Worm (Caenorhabditis elegans) whole organism, L1 larva: ENCODE results near the gene idpp-8.
A peak's percentile ranks its signal among the peaks of the same experiment; 100 is the strongest.

Experiments used
- C04F5.9 ChIP-seq: sonication (generic microtip); optimal IDR thresholded peaks from 2 replicates; lab custom pipeline; 2016; ENCODE audit warnings: missing genetic modification characterization, missing compliant biosample characterization
- C16A3.4 ChIP-seq: fragments of 150-350 bp; optimal IDR thresholded peaks from 2 replicates; lab custom pipeline; 2014; ENCODE audit warnings: missing biosample characterization, missing genetic modification characterization
- F16B12.6 ChIP-seq: fragments of 150-350 bp; optimal IDR thresholded peaks from 2 replicates; lab custom pipeline; 2014; ENCODE audit warnings: missing biosample characterization, missing genetic modification characterization
- Y116A8C.19 ChIP-seq: sonication (generic microtip); optimal IDR thresholded peaks from 2 replicates; lab custom pipeline; 2016; ENCODE audit warnings: missing compliant biosample characterization, missing genetic modification characterization, borderline replicate concordance
- aly-2 ChIP-seq: fragments of 150-350 bp; optimal IDR thresholded peaks from 2 replicates; lab custom pipeline; 2014; ENCODE audit warnings: missing biosample characterization, missing genetic modification characterization
- ama-1 ChIP-seq: fragments of 150-350 bp; optimal IDR thresholded peaks from 2 replicates; lab custom pipeline; 2014
- blmp-1 ChIP-seq: fragments of 150-350 bp; optimal IDR thresholded peaks from 2 replicates; lab custom pipeline; 2014; ENCODE audit warnings: missing biosample characterization, missing genetic modification characterization
- ceh-8 ChIP-seq: fragments of 200-800 bp; sonication (Bioruptor generic); optimal IDR thresholded peaks from 2 replicates; lab custom pipeline; 2018; ENCODE audit warnings: mild to moderate bottlenecking, missing genetic modification characterization, moderate library complexity, missing compliant biosample characterization
- ceh-82 ChIP-seq, 3 experiments: fragments of 150-350 bp in 1 of 3; sonication (generic microtip) in 2 of 3; optimal IDR thresholded peaks; 2 replicates each; lab custom pipeline; 2014 to 2017; ENCODE audit warnings: missing biosample characterization in 3 of 3, missing genetic modification characterization in 3 of 3
- dpl-1 ChIP-seq, 3 experiments: fragments of 150-350 bp in 2 of 3; sonication (generic microtip) in 1 of 3; optimal IDR thresholded peaks; 2 replicates each; lab custom pipeline; 2014 to 2017; ENCODE audit warnings: missing biosample characterization in 3 of 3, missing genetic modification characterization in 3 of 3, missing genetic modification reagents in 3 of 3
- efl-1 ChIP-seq, 4 experiments: fragments of 150-350 bp; optimal IDR thresholded peaks in 3 of 4; peaks in 1 of 4; 1 replicate in 1 of 4; 2 replicates in 3 of 4; lab custom pipeline; 2014; ENCODE audit warnings: missing biosample characterization in 2 of 4, missing genetic modification characterization in 2 of 4, missing genetic modification reagents in 2 of 4
- egl-27 ChIP-seq, 2 experiments: fragments of 150-350 bp in 1 of 2; sonication (generic microtip); optimal IDR thresholded peaks; 3 replicates each; lab custom pipeline; 2017 to 2018; ENCODE audit warnings: missing biosample characterization in 2 of 2, missing genetic modification characterization in 2 of 2, missing genetic modification reagents in 2 of 2
- elt-2 ChIP-seq: sonication (generic microtip); optimal IDR thresholded peaks from 2 replicates; lab custom pipeline; 2016; ENCODE audit warnings: missing genetic modification characterization, mild to moderate bottlenecking, inconsistent platforms, missing compliant biosample characterization, missing genetic modification reagents
- elt-3 ChIP-seq, 6 experiments: fragments of 150-350 bp in 1 of 6; sonication (generic microtip); optimal IDR thresholded peaks; 2 replicates each; lab custom pipeline; 2017 to 2018; ENCODE audit warnings: missing biosample characterization in 6 of 6, missing genetic modification characterization in 6 of 6, inconsistent platforms in 1 of 6
- fkh-4 ChIP-seq: sonication (generic microtip); optimal IDR thresholded peaks from 2 replicates; lab custom pipeline; 2016; ENCODE audit warnings: missing compliant biosample characterization, missing genetic modification characterization, borderline replicate concordance
- fkh-8 ChIP-seq: sonication (generic microtip); optimal IDR thresholded peaks from 2 replicates; lab custom pipeline; 2016; ENCODE audit warnings: mild to moderate bottlenecking, missing genetic modification characterization, missing compliant biosample characterization
- grh-1 ChIP-seq: fragments of 200-800 bp; sonication (Bioruptor generic); IDR thresholded peaks from 2 replicates; pipeline ENCODE4 v1.3.6; 2022; ENCODE audit warnings: missing genetic modification reagents, missing genetic modification characterization, missing compliant biosample characterization
- irx-1 ChIP-seq: sonication (generic microtip); optimal IDR thresholded peaks from 2 replicates; lab custom pipeline; 2016; ENCODE audit warnings: missing genetic modification characterization, missing compliant biosample characterization
- jun-1 ChIP-seq: fragments of 150-350 bp; optimal IDR thresholded peaks from 2 replicates; lab custom pipeline; 2014; ENCODE audit warnings: missing biosample characterization, missing genetic modification reagents, missing genetic modification characterization
- lin-13 ChIP-seq: fragments of 150-350 bp; optimal IDR thresholded peaks from 2 replicates; lab custom pipeline; 2014; ENCODE audit warnings: missing biosample characterization, missing genetic modification reagents, missing genetic modification characterization
- lin-14 ChIP-seq: fragments of 200-800 bp; sonication (Bioruptor generic); optimal IDR thresholded peaks from 2 replicates; lab custom pipeline; 2018; ENCODE audit warnings: mild to moderate bottlenecking, missing genetic modification characterization, moderate library complexity, missing compliant biosample characterization
- lin-15B ChIP-seq: fragments of 150-350 bp; sonication (generic microtip); optimal IDR thresholded peaks from 3 replicates; lab custom pipeline; 2014; ENCODE audit warnings: missing biosample characterization, missing genetic modification characterization
- lin-35 ChIP-seq, 2 experiments: fragments of 150-350 bp; optimal IDR thresholded peaks; 2 replicates each; lab custom pipeline; 2014; ENCODE audit warnings: missing biosample characterization in 2 of 2, missing genetic modification characterization in 2 of 2, missing genetic modification reagents in 2 of 2
- lsy-2 ChIP-seq, 2 experiments: fragments of 150-350 bp; optimal IDR thresholded peaks; 2 replicates each; lab custom pipeline; 2014; ENCODE audit warnings: missing biosample characterization in 2 of 2, missing genetic modification characterization in 2 of 2
- mab-9 ChIP-seq: fragments of 200-800 bp; sonication (Bioruptor generic); IDR thresholded peaks from 2 replicates; pipeline ENCODE4 v1.3.6; 2022; ENCODE audit warnings: missing genetic modification reagents, missing genetic modification characterization, missing compliant biosample characterization
- mef-2 ChIP-seq: fragments of 150-350 bp; optimal IDR thresholded peaks from 2 replicates; lab custom pipeline; 2014; ENCODE audit warnings: missing biosample characterization, missing genetic modification characterization
- mep-1 ChIP-seq: fragments of 150-350 bp; optimal IDR thresholded peaks from 2 replicates; lab custom pipeline; 2014; ENCODE audit warnings: missing biosample characterization, missing genetic modification characterization
- nhr-12 ChIP-seq: sonication (generic microtip); optimal IDR thresholded peaks from 2 replicates; lab custom pipeline; 2017; ENCODE audit warnings: missing biosample characterization, missing genetic modification characterization
- nhr-19 ChIP-seq: fragments of 200-800 bp; sonication (Bioruptor generic); conservative IDR thresholded peaks from 2 replicates; pipeline ENCODE4 v1.3.6; 2022; ENCODE audit warnings: missing genetic modification characterization, missing compliant biosample characterization
- nhr-47 ChIP-seq: sonication (generic microtip); optimal IDR thresholded peaks from 2 replicates; lab custom pipeline; 2016; ENCODE audit warnings: mild to moderate bottlenecking, missing genetic modification characterization, moderate library complexity, missing compliant biosample characterization
- nhr-71 ChIP-seq: sonication (generic microtip); optimal IDR thresholded peaks from 2 replicates; lab custom pipeline; 2016; ENCODE audit warnings: mild to moderate bottlenecking, missing genetic modification characterization, moderate library complexity, missing compliant biosample characterization
- nhr-84 ChIP-seq: sonication (generic microtip); optimal IDR thresholded peaks from 2 replicates; lab custom pipeline; 2017; ENCODE audit warnings: missing biosample characterization, missing genetic modification characterization
- nhr-85 ChIP-seq: sonication (generic microtip); peaks from one replicate; lab custom pipeline; 2016; ENCODE audit warnings: missing genetic modification characterization, inconsistent platforms, missing compliant biosample characterization
- pag-3 ChIP-seq: sonication (generic microtip); optimal IDR thresholded peaks from 2 replicates; lab custom pipeline; 2017; ENCODE audit warnings: missing genetic modification characterization, mild to moderate bottlenecking, missing compliant biosample characterization, antibody characterized with exemption, borderline replicate concordance; ENCODE audit not compliant: insufficient read depth
- snu-23 ChIP-seq: sonication (generic microtip); optimal IDR thresholded peaks from 2 replicates; lab custom pipeline; 2016; ENCODE audit warnings: missing genetic modification characterization, missing compliant biosample characterization
- sox-4 ChIP-seq: sonication (generic microtip); optimal IDR thresholded peaks from 2 replicates; lab custom pipeline; 2016; ENCODE audit warnings: missing genetic modification characterization, missing compliant biosample characterization
- sptf-1 ChIP-seq: fragments of 150-350 bp; optimal IDR thresholded peaks from 2 replicates; lab custom pipeline; 2014; ENCODE audit warnings: missing biosample characterization, missing genetic modification characterization
- sup-37 ChIP-seq: fragments of 200-800 bp; sonication (Bioruptor generic); optimal IDR thresholded peaks from 2 replicates; lab custom pipeline; 2018; ENCODE audit warnings: mild to moderate bottlenecking, missing genetic modification characterization, missing compliant biosample characterization
- tbx-2 ChIP-seq: sonication (generic microtip); optimal IDR thresholded peaks from 2 replicates; lab custom pipeline; 2016; ENCODE audit warnings: missing genetic modification characterization, missing compliant biosample characterization
- unc-130 ChIP-seq: fragments of 150-350 bp; optimal IDR thresholded peaks from 2 replicates; lab custom pipeline; 2017; ENCODE audit warnings: missing biosample characterization, missing genetic modification characterization, inconsistent platforms
- unc-62 ChIP-seq: fragments of 150-350 bp; optimal IDR thresholded peaks from 2 replicates; lab custom pipeline; 2014; ENCODE audit warnings: missing biosample characterization, missing genetic modification reagents, missing genetic modification characterization
- unc-86 ChIP-seq: sonication (generic microtip); optimal IDR thresholded peaks from 2 replicates; lab custom pipeline; 2016; ENCODE audit warnings: missing genetic modification characterization, missing compliant biosample characterization
- vab-15 ChIP-seq: sonication (generic microtip); optimal IDR thresholded peaks from 2 replicates; lab custom pipeline; 2017; ENCODE audit warnings: missing genotype, mild to moderate bottlenecking, missing genetic modification characterization, missing compliant biosample characterization
- xbp-1 ChIP-seq: sonication (generic microtip); optimal IDR thresholded peaks from 2 replicates; lab custom pipeline; 2016; ENCODE audit warnings: missing genetic modification characterization, missing compliant biosample characterization
- zag-1 ChIP-seq: fragments of 150-350 bp; optimal IDR thresholded peaks from 2 replicates; lab custom pipeline; 2014; ENCODE audit warnings: missing biosample characterization, missing genetic modification characterization
- zip-4 ChIP-seq: fragments of 200-800 bp; sonication (Bioruptor generic); optimal IDR thresholded peaks from 2 replicates; lab custom pipeline; 2018; ENCODE audit warnings: mild to moderate bottlenecking, missing genetic modification characterization, moderate library complexity, missing compliant biosample characterization
- ztf-11 ChIP-seq, 2 experiments: sonication (generic microtip); optimal IDR thresholded peaks; 2 replicates each; lab custom pipeline; 2016 to 2017; ENCODE audit warnings: missing genetic modification characterization in 2 of 2, missing biosample characterization in 1 of 2, missing compliant biosample characterization in 1 of 2

idpp-8 gene

ce11 chrII:10294262-10294661 is 21.1 kb upstream of the idpp-8 start (continued):
- no peak for TF ChIP-seq sptf-1
- TF ChIP-seq aly-2 (tag; lab: Kevin White, UChicago) = no peak
- no peak for TF ChIP-seq C16A3.4
- TF ChIP-seq ceh-82 (tag; optimal IDR thresholded peaks at IDR 0.05; lab: Kevin White, UChicago) = no peak
- TF ChIP-seq blmp-1 (tag; lab: Kevin White, UChicago) = peak; percentile 57
- TF ChIP-seq nhr-71 = peak; percentile 71
- no peak for TF ChIP-seq egl-27 (tag; optimal IDR thresholded peaks at IDR 0.05; lab: Kevin White, UChicago)
- no peak for TF ChIP-seq xbp-1 (tag; lab: Kevin White, UChicago)
- TF ChIP-seq lin-14 (GFP tag; lab: Kevin White, UChicago) = peak; percentile 50
- TF ChIP-seq ceh-8 (GFP tag; lab: Kevin White, UChicago) = no peak
- no peak for TF ChIP-seq Y116A8C.19
- peak; percentile 51 for TF ChIP-seq snu-23
- TF ChIP-seq irx-1 = no peak
- no peak for TF ChIP-seq mab-9
- TF ChIP-seq F16B12.6 (tag; lab: Kevin White, UChicago) = no peak
- TF ChIP-seq unc-62 (GFP tag; lab: Kevin White, UChicago) = no peak
- no peak for TF ChIP-seq nhr-12 (tag; lab: Kevin White, UChicago)
- no peak for TF ChIP-seq C04F5.9 (tag; lab: Kevin White, UChicago)
- TF ChIP-seq nhr-19 = peak; percentile 32; the same call in 1 of the 2 replicates
- peak in 1 of 3 experiments; percentile 17 for TF ChIP-seq dpl-1 (GFP tag; optimal IDR thresholded peaks at IDR 0.05; lab: Kevin White, UChicago)
- peak in 1 of 2 experiments; percentile 66 for TF ChIP-seq lin-35 (GFP tag; optimal IDR thresholded peaks at IDR 0.05; lab: Kevin White, UChicago)
- TF ChIP-seq mep-1 (tag; lab: Kevin White, UChicago) = no peak
- TF ChIP-seq efl-1 (optimal IDR thresholded peaks at IDR 0.05; lab: Kevin White, UChicago) = no peak
- TF ChIP-seq efl-1 (GFP tag; optimal IDR thresholded peaks at IDR 0.05 in 1 of 2; lab: Kevin White, UChicago) = no peak
- TF ChIP-seq ztf-11 (tag; optimal IDR thresholded peaks at IDR 0.05; lab: Kevin White, UChicago) = no peak
- TF ChIP-seq vab-15 (tag; lab: Kevin White, UChicago) = peak; percentile 23
- peak in 2 of 6 experiments; percentile 59 to 92 for TF ChIP-seq elt-3 (tag; optimal IDR thresholded peaks at IDR 0.05; lab: Kevin White, UChicago)

- TF ChIP-seq aly-2 (tag; lab: Kevin White, UChicago) (no peak), unc-130 (tag; lab: Kevin White, UChicago) (peak; percentile 64), efl-1 (optimal IDR thresholded peaks at IDR 0.05; lab: Kevin White, UChicago) (peak in 1 of 2 experiments; percentile 39), efl-1 (GFP tag; optimal IDR thresholded peaks at IDR 0.05 in 1 of 2; lab: Kevin White, UChicago) (no peak), jun-1 (tag; lab: Kevin White, UChicago) (no peak), F16B12.6 (tag; lab: Kevin White, UChicago) (no peak), xbp-1 (tag; lab: Kevin White, UChicago) (peak; percentile 52), lin-14 (GFP tag; lab: Kevin White, UChicago) (peak; percentile 81), nhr-71 (peak; percentile 90), fkh-8 (tag; lab: Kevin White, UChicago) (no peak), dpl-1 (GFP tag; optimal IDR thresholded peaks at IDR 0.05; lab: Kevin White, UChicago) (peak in 1 of 3 experiments; percentile 11), tbx-2 (tag; lab: Kevin White, UChicago) (peak; percentile 41), unc-86 (tag; lab: Kevin White, UChicago) (no peak), lsy-2 (tag; optimal IDR thresholded peaks at IDR 0.05; lab: Kevin White, UChicago) (peak; percentile 21 to 40), ama-1 (no peak), sox-4 (no peak), mab-9 (no peak), elt-2 (tag; lab: Kevin White, UChicago) (no peak), C04F5.9 (tag; lab: Kevin White, UChicago) (no peak), egl-27 (tag; optimal IDR thresholded peaks at IDR 0.05; lab: Kevin White, UChicago) (no peak), nhr-47 (tag; lab: Kevin White, UChicago) (peak; percentile 30), zip-4 (GFP tag; lab: Kevin White, UChicago) (no peak), grh-1 (no peak), lin-13 (GFP tag; lab: Kevin White, UChicago) (peak; percentile 24), nhr-85 (no peak), ztf-11 (tag; optimal IDR thresholded peaks at IDR 0.05; lab: Kevin White, UChicago) (no peak), fkh-4 (tag; lab: Kevin White, UChicago) (no peak), blmp-1 (tag; lab: Kevin White, UChicago) (no peak), nhr-84 (no peak), sup-37 (GFP tag; lab: Kevin White, UChicago) (no peak), pag-3 (tag; lab: Kevin White, UChicago) (no peak), C16A3.4 (no peak), Y116A8C.19 (no peak), lin-15B (no peak), ceh-8 (GFP tag; lab: Kevin White, UChicago) (no peak), zag-1 (tag; lab: Kevin White, UChicago) (no peak), mef-2 (tag; lab: Kevin White, UChicago) (no peak)
Observed at ce11 chrII:10300082-10300749, 15.1 kb upstream of the idpp-8 start, which contains the start of gene nep-26. TSS of gene nep-26 (minus strand) at chrII:10300132.
